Worm (Caenorhabditis elegans) whole organism, L4 larva: ENCODE results near the gene elo-5.

Source experiments
- D1046.2 ChIP-seq: fragments of 200-800 bp; sonication (Bioruptor generic); IDR thresholded peaks from 2 replicates; pipeline ENCODE4 v1.3.6; 2022; ENCODE audit warnings: missing genetic modification characterization, missing compliant biosample characterization
- F10B5.3 ChIP-seq: sonication (generic microtip); optimal IDR thresholded peaks from 2 replicates; lab custom pipeline; 2016; ENCODE audit warnings: mild to moderate bottlenecking, missing genetic modification characterization, missing compliant biosample characterization
- F37D6.2 ChIP-seq: sonication (generic microtip); optimal IDR thresholded peaks from 2 replicates; lab custom pipeline; 2016; ENCODE audit warnings: mild to moderate bottlenecking, missing genetic modification characterization, missing compliant biosample characterization
- Y105C5A.15 ChIP-seq: fragments of 200-800 bp; sonication (Bioruptor generic); IDR thresholded peaks from 2 replicates; pipeline ENCODE4 v1.3.6; 2022; ENCODE audit warnings: missing genetic modification characterization, missing compliant biosample characterization
- Y48G9A.11 ChIP-seq: fragments of 200-800 bp; sonication (Bioruptor generic); IDR thresholded peaks from 2 replicates; pipeline ENCODE4 v1.3.6; 2022; ENCODE audit warnings: missing genetic modification reagents, missing genetic modification characterization, missing compliant biosample characterization
- Y5F2A.4 ChIP-seq: fragments of 200-800 bp; sonication (Bioruptor generic); optimal IDR thresholded peaks from 2 replicates; lab custom pipeline; 2018; ENCODE audit warnings: mild to moderate bottlenecking, missing genetic modification characterization, missing compliant biosample characterization
- ZK546.5 ChIP-seq, 2 experiments: sonication (generic microtip); optimal IDR thresholded peaks; 2 replicates each; lab custom pipeline; 2017; ENCODE audit warnings: missing biosample characterization in 2 of 2, missing genetic modification characterization in 2 of 2
- aha-1 ChIP-seq: fragments of 150-350 bp; peaks from one replicate; lab custom pipeline; 2014; ENCODE audit warnings: missing biosample characterization, missing genetic modification characterization
- ama-1 ChIP-seq: fragments of 150-350 bp; optimal IDR thresholded peaks from 2 replicates; lab custom pipeline; 2014; ENCODE audit warnings: inconsistent platforms, mixed read lengths
- arid-1 ChIP-seq: fragments of 200-800 bp; sonication (Bioruptor generic); conservative IDR thresholded peaks from 2 replicates; pipeline ENCODE4 v1.3.6; 2022; ENCODE audit warnings: missing genetic modification reagents, missing genetic modification characterization, missing compliant biosample characterization
- ceh-20 ChIP-seq: fragments of 200-800 bp; sonication (Bioruptor generic); IDR thresholded peaks from 2 replicates; pipeline ENCODE4 v1.3.6; 2022; ENCODE audit warnings: missing genetic modification reagents, missing genetic modification characterization, missing compliant biosample characterization
- ceh-28 ChIP-seq: fragments of 150-350 bp; optimal IDR thresholded peaks from 2 replicates; lab custom pipeline; 2014; ENCODE audit warnings: missing biosample characterization, missing genetic modification reagents, missing genetic modification characterization
- cey-2 ChIP-seq: sonication (generic microtip); optimal IDR thresholded peaks from 3 replicates; lab custom pipeline; 2017; ENCODE audit warnings: missing genetic modification characterization, mild to moderate bottlenecking, missing compliant biosample characterization, antibody characterized with exemption, borderline replicate concordance; ENCODE audit not compliant: insufficient read depth
- daf-16 ChIP-seq, 3 experiments: sonication (generic microtip); optimal IDR thresholded peaks; 2 replicates each; lab custom pipeline; 2016 to 2017; ENCODE audit warnings: missing genetic modification characterization in 3 of 3, missing genetic modification reagents in 3 of 3, mild to moderate bottlenecking in 2 of 3, missing compliant biosample characterization in 2 of 3, missing biosample characterization in 1 of 3, moderate library complexity in 1 of 3
- dmd-6 ChIP-seq: fragments of 200-800 bp; sonication (Bioruptor generic); IDR thresholded peaks from 2 replicates; pipeline ENCODE4 v1.3.6; 2022; ENCODE audit warnings: missing genetic modification reagents, missing genetic modification characterization, missing compliant biosample characterization
- dmd-9 ChIP-seq: fragments of 200-800 bp; sonication (Bioruptor generic); IDR thresholded peaks from 2 replicates; pipeline ENCODE4 v1.3.6; 2022; ENCODE audit warnings: missing genetic modification reagents, missing genetic modification characterization, missing compliant biosample characterization
- duxl-1 ChIP-seq: sonication (generic microtip); optimal IDR thresholded peaks from 2 replicates; lab custom pipeline; 2016; ENCODE audit warnings: mild to moderate bottlenecking, missing genetic modification characterization, moderate library complexity, missing compliant biosample characterization; ENCODE audit not compliant: poor library complexity
- dve-1 ChIP-seq: sonication (generic microtip); optimal IDR thresholded peaks from 2 replicates; lab custom pipeline; 2017; ENCODE audit warnings: antibody characterized with exemption, mild to moderate bottlenecking, missing genetic modification characterization, missing compliant biosample characterization; ENCODE audit not compliant: insufficient read depth
- gei-8 ChIP-seq: fragments of 200-800 bp; sonication (Bioruptor generic); optimal IDR thresholded peaks from 2 replicates; lab custom pipeline; 2018; ENCODE audit warnings: mild to moderate bottlenecking, missing genetic modification characterization, missing compliant biosample characterization
- hif-1 ChIP-seq, 2 experiments: sonication (generic microtip); optimal IDR thresholded peaks; 2 replicates each; lab custom pipeline; 2016 to 2017; ENCODE audit warnings: missing compliant biosample characterization in 2 of 2, missing genetic modification characterization in 2 of 2, missing genetic modification reagents in 2 of 2, missing genotype in 2 of 2, mild to moderate bottlenecking in 1 of 2
- hmg-1.1 ChIP-seq: fragments of 200-800 bp; sonication (Bioruptor generic); IDR thresholded peaks from 2 replicates; pipeline ENCODE4 v1.3.6; 2022; ENCODE audit warnings: missing genetic modification reagents, missing genetic modification characterization, missing compliant biosample characterization
- lim-7 ChIP-seq: fragments of 200-800 bp; sonication (Bioruptor generic); IDR thresholded peaks from 2 replicates; pipeline ENCODE4 v1.3.6; 2022; ENCODE audit warnings: missing genetic modification characterization, missing compliant biosample characterization
- mep-1 ChIP-seq: fragments of 150-350 bp; sonication (generic microtip); optimal IDR thresholded peaks from 3 replicates; lab custom pipeline; 2014; ENCODE audit warnings: missing biosample characterization, missing genetic modification characterization
- mes-2 ChIP-seq: sonication (generic microtip); optimal IDR thresholded peaks from 2 replicates; lab custom pipeline; 2016; ENCODE audit warnings: missing genotype, mild to moderate bottlenecking, missing genetic modification characterization, missing compliant biosample characterization; ENCODE audit not compliant: poor library complexity, severe bottlenecking
- mxl-2 ChIP-seq: fragments of 200-800 bp; sonication (Bioruptor generic); conservative IDR thresholded peaks from 2 replicates; pipeline ENCODE4 v1.3.6; 2022; ENCODE audit warnings: missing genetic modification reagents, missing genetic modification characterization, missing compliant biosample characterization
- mxl-3 ChIP-seq: fragments of 200-800 bp; sonication (Bioruptor generic); optimal IDR thresholded peaks from 2 replicates; lab custom pipeline; 2018; ENCODE audit warnings: mild to moderate bottlenecking, missing genetic modification characterization, missing compliant biosample characterization
- nhr-102 ChIP-seq: sonication (generic microtip); optimal IDR thresholded peaks from 2 replicates; lab custom pipeline; 2016; ENCODE audit warnings: mild to moderate bottlenecking, missing genetic modification characterization, moderate library complexity, missing compliant biosample characterization
- nhr-237 ChIP-seq: sonication (generic microtip); optimal IDR thresholded peaks from 2 replicates; lab custom pipeline; 2017; ENCODE audit warnings: missing biosample characterization, missing genetic modification characterization
- nhr-28 ChIP-seq: fragments of 150-350 bp; optimal IDR thresholded peaks from 2 replicates; lab custom pipeline; 2014; ENCODE audit warnings: missing biosample characterization, missing genetic modification characterization
- nhr-6 ChIP-seq: fragments of 150-350 bp; optimal IDR thresholded peaks from 2 replicates; lab custom pipeline; 2014; ENCODE audit warnings: missing biosample characterization, missing genetic modification characterization
- nhr-76 ChIP-seq: fragments of 150-350 bp; optimal IDR thresholded peaks from 2 replicates; lab custom pipeline; 2014; ENCODE audit warnings: missing biosample characterization, missing genetic modification characterization
- nhr-77 ChIP-seq: fragments of 150-350 bp; optimal IDR thresholded peaks from 2 replicates; lab custom pipeline; 2014; ENCODE audit warnings: missing biosample characterization, missing genetic modification characterization
- pha-4 ChIP-seq, 2 experiments: fragments of 150-350 bp in 1 of 2; fragments of 200-800 bp in 1 of 2; sonication (Bioruptor generic) in 1 of 2; IDR thresholded peaks in 1 of 2; optimal IDR thresholded peaks in 1 of 2; 2 replicates each; pipeline versions ENCODE4 v1.3.6 to Lab custom; 2014 to 2022; ENCODE audit warnings: missing genetic modification characterization in 2 of 2, missing genetic modification reagents in 2 of 2, missing biosample characterization in 1 of 2, missing compliant biosample characterization in 1 of 2
- php-3 ChIP-seq: fragments of 200-800 bp; sonication (Bioruptor generic); IDR thresholded peaks from 2 replicates; pipeline ENCODE4 v1.3.6; 2022; ENCODE audit warnings: missing genetic modification reagents, missing genetic modification characterization, missing compliant biosample characterization
- pqm-1 ChIP-seq: sonication (generic microtip); optimal IDR thresholded peaks from 2 replicates; lab custom pipeline; 2017; ENCODE audit warnings: missing biosample characterization, missing genetic modification characterization
- rbr-2 ChIP-seq: sonication (generic microtip); optimal IDR thresholded peaks from 2 replicates; lab custom pipeline; 2016; ENCODE audit warnings: missing genotype, missing genetic modification characterization, missing compliant biosample characterization
- set-16 ChIP-seq: fragments of 200-800 bp; sonication (Bioruptor generic); IDR thresholded peaks from 2 replicates; pipeline ENCODE4 v1.3.6; 2022; ENCODE audit warnings: missing genetic modification reagents, missing genetic modification characterization, missing compliant biosample characterization
- skn-1 ChIP-seq: fragments of 150-350 bp; optimal IDR thresholded peaks from 2 replicates; lab custom pipeline; 2014; ENCODE audit warnings: missing biosample characterization, missing genetic modification characterization
- snpc-4 ChIP-seq: fragments of 150-350 bp; optimal IDR thresholded peaks from 2 replicates; lab custom pipeline; 2014; ENCODE audit warnings: missing biosample characterization, missing genetic modification characterization
- tra-1 ChIP-seq: fragments of 200-800 bp; sonication (Bioruptor generic); IDR thresholded peaks from 2 replicates; pipeline ENCODE4 v1.3.6; 2022; ENCODE audit warnings: missing genetic modification reagents, missing genetic modification characterization, missing compliant biosample characterization
- unc-62 ChIP-seq, 3 experiments: fragments of 150-350 bp in 1 of 3; sonication (generic microtip); optimal IDR thresholded peaks in 2 of 3; peaks in 1 of 3; 1 replicate in 1 of 3; 2 replicates in 2 of 3; lab custom pipeline; 2014 to 2017; ENCODE audit warnings: missing biosample characterization in 3 of 3, missing genetic modification characterization in 3 of 3, missing genetic modification reagents in 3 of 3, missing genotype in 1 of 3
- zag-1 ChIP-seq: fragments of 150-350 bp; optimal IDR thresholded peaks from 2 replicates; lab custom pipeline; 2014; ENCODE audit warnings: missing biosample characterization, missing genetic modification characterization
- zfp-2 ChIP-seq: sonication (generic microtip); optimal IDR thresholded peaks from 2 replicates; lab custom pipeline; 2016; ENCODE audit warnings: mild to moderate bottlenecking, missing genetic modification characterization, missing compliant biosample characterization
- zip-11 ChIP-seq: fragments of 200-800 bp; sonication (Bioruptor generic); IDR thresholded peaks from 2 replicates; pipeline ENCODE4 v1.3.6; 2022; ENCODE audit warnings: missing genetic modification characterization, missing compliant biosample characterization

The elo-5 gene

ce11 chrIV:5380140-5380539 lies 3.2 kb upstream of the elo-5 start (continued):
- TF ChIP-seq nhr-76 (tag; lab: Kevin White, UChicago) (no peak), set-16 (GFP tag; lab: Robert Waterston, UW) (no peak), Y5F2A.4 (GFP tag; lab: Kevin White, UChicago) (no peak), mxl-3 (no peak), skn-1 (tag; lab: Kevin White, UChicago) (no peak), cey-2 (tag; lab: Kevin White, UChicago) (no peak)

- TF ChIP-seq ama-1 (lab: Kevin White, UChicago) (no peak), lim-7 (peak; percentile 14; the same call in 1 of the 2 replicates), gei-8 (GFP tag; lab: Kevin White, UChicago) (peak; percentile 57), daf-16 (GFP tag; optimal IDR thresholded peaks at IDR 0.05; lab: Kevin White, UChicago) (no peak), daf-16 (tag; optimal IDR thresholded peaks at IDR 0.05; lab: Kevin White, UChicago) (peak; percentile 4), arid-1 (GFP tag; lab: Robert Waterston, UW) (no peak), tra-1 (GFP tag; lab: Robert Waterston, UW) (peak; percentile 18; the same call in 1 of the 2 replicates), nhr-102 (tag; lab: Kevin White, UChicago) (no peak), Y105C5A.15 (GFP tag; lab: Robert Waterston, UW) (peak; percentile 60; the same call in 1 of the 2 replicates), D1046.2 (GFP tag; lab: Robert Waterston, UW) (peak; percentile 25; the same call in 1 of the 2 replicates), dmd-9 (GFP tag; lab: Robert Waterston, UW) (no peak), duxl-1 (peak; percentile 31), aha-1 (tag; lab: Kevin White, UChicago) (peak; percentile 53)
These were observed 2.0 kb downstream of the elo-5 start for ce11 chrIV:5374946-5375345.

ce11 chrIV:5374321-5374720 lies 2.6 kb downstream of the elo-5 start:
- TF ChIP-seq pha-4 (GFP tag; IDR thresholded peaks at IDR 0.05; lab: Robert Waterston, UW), result no peak
- TF ChIP-seq pha-4 (tag; optimal IDR thresholded peaks at IDR 0.05; lab: Kevin White, UChicago), result no peak
- no peak for TF ChIP-seq snpc-4 (tag; lab: Kevin White, UChicago)
- TF ChIP-seq ceh-28 (tag; lab: Kevin White, UChicago), result no peak
- no peak for TF ChIP-seq F10B5.3 (tag; lab: Kevin White, UChicago)
- TF ChIP-seq hif-1 (tag; optimal IDR thresholded peaks at IDR 0.05; lab: Kevin White, UChicago), result no peak
- TF ChIP-seq zfp-2 (tag; lab: Kevin White, UChicago), result no peak
- peak; percentile 8 for TF ChIP-seq pqm-1 (tag; lab: Kevin White, UChicago)
- no peak for TF ChIP-seq F37D6.2
- TF ChIP-seq ceh-20 (GFP tag; lab: Robert Waterston, UW), result no peak
- TF ChIP-seq ZK546.5 (tag; optimal IDR thresholded peaks at IDR 0.05; lab: Kevin White, UChicago), result no peak
- TF ChIP-seq mep-1 (tag; lab: Kevin White, UChicago), result peak; percentile 44
- no peak for TF ChIP-seq daf-16 (GFP tag; optimal IDR thresholded peaks at IDR 0.05; lab: Kevin White, UChicago)
- TF ChIP-seq daf-16 (tag; optimal IDR thresholded peaks at IDR 0.05; lab: Kevin White, UChicago), result peak; percentile 61
- TF ChIP-seq cey-2 (tag; lab: Kevin White, UChicago), result no peak
- no peak for TF ChIP-seq nhr-6
- TF ChIP-seq nhr-237 (tag; lab: Kevin White, UChicago), result no peak
- TF ChIP-seq nhr-77 (tag; lab: Kevin White, UChicago), result peak; percentile 14
- peak; percentile 36 for TF ChIP-seq dve-1 (tag; lab: Kevin White, UChicago)
- TF ChIP-seq aha-1 (tag; lab: Kevin White, UChicago), result no peak
- TF ChIP-seq unc-62 (GFP tag; optimal IDR thresholded peaks at IDR 0.05 in 1 of 2; lab: Kevin White, UChicago), result peak in 1 of 2 experiments; percentile 51
- no peak for TF ChIP-seq unc-62 (tag; optimal IDR thresholded peaks at IDR 0.05; lab: Kevin White, UChicago)
- TF ChIP-seq dmd-6 (GFP tag; lab: Robert Waterston, UW), result peak; percentile 37
- peak; percentile 5; the same call in 1 of the 2 replicates for TF ChIP-seq php-3
- no peak for TF ChIP-seq Y48G9A.11 (GFP tag; lab: Robert Waterston, UW)
- no peak for TF ChIP-seq duxl-1
- no peak for TF ChIP-seq rbr-2 (tag; lab: Kevin White, UChicago)
- no peak for TF ChIP-seq zag-1 (tag; lab: Kevin White, UChicago)
- TF ChIP-seq Y5F2A.4 (GFP tag; lab: Kevin White, UChicago), result no peak
- no peak for TF ChIP-seq hmg-1.1 (GFP tag; lab: Robert Waterston, UW)
- TF ChIP-seq mes-2, result no peak
- no peak for TF ChIP-seq mxl-2 (GFP tag; lab: Robert Waterston, UW)
- TF ChIP-seq D1046.2 (GFP tag; lab: Robert Waterston, UW), result no peak
- TF ChIP-seq zip-11 (GFP tag; lab: Robert Waterston, UW), result no peak
- no peak for TF ChIP-seq nhr-28 (tag; lab: Kevin White, UChicago)
